Fruit fly (Drosophila melanogaster): Measurements from ENCODE around the gene CG33995.

The CG33995 gene

DNA sequence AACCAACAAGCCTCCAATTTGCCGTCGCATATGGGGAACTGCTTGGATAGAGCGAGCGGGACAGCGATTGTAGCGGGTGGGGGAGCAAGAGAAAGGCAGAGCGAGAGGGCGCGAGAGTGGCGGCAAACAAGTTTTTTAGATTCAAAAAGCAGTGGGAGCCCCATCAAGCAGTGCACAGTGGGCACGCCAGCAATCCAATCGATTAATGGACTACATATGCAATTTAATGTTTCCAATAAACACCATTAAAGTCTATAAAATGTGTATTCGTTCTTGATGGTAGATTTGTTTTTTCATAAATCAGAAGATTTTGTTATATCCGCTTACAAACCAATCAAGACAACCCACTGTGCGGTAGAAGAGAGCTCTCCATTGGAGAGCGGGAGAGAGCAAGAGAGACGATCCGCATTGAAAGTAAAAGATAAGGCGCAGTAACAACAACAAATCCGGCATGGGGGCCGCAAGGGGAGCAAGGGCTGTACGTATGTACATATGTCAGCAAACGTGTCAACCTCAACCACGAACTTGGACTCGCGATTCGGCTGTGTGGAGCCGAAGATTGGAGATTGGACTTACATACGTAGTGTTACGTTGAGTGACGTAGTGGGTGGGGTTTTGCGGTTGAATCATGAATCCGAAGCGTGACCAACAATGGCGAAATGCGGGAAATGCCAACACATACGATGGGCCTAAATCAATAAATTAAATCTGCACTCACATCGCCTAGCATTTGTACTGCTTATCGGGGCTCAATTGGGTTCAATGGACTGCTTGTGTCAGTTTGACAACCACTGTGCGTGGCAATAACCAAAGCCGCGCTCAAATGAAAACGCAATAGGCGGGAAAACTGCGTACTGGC is 45.4 kb upstream of the CG33995 start (continued):
- TF ChIP-seq CG11398 (GFP tag; optimal IDR thresholded peaks at IDR 0.05) (peak; percentile 99), CG12155 (GFP tag; optimal IDR thresholded peaks at IDR 0.05) (peak; percentile 98), D19A (tag; optimal IDR thresholded peaks at IDR 0.05) (peak; percentile 97), CG10209 (GFP tag; optimal IDR thresholded peaks at IDR 0.05) (peak; percentile 99), CG2129 (GFP tag; IDR thresholded peaks at IDR 0.05; ENCODE audit: partially characterized antibody) (no peak), CTCF (GFP tag; optimal IDR thresholded peaks at IDR 0.05) (peak; percentile 72), tap (tag; optimal IDR thresholded peaks at IDR 0.05) (peak; percentile 98), CG18476 (GFP tag; optimal IDR thresholded peaks at IDR 0.05) (peak; percentile 100), jigr1 (GFP tag; IDR thresholded peaks at IDR 0.05) (peak; percentile 99), CG17361 (GFP tag; IDR thresholded peaks at IDR 0.05) (peak; percentile 99), Trl (optimal IDR thresholded peaks at IDR 0.05) (peak; percentile 91 to 94), Trl (GFP tag; optimal IDR thresholded peaks at IDR 0.05) (peak; percentile 99), CG10543 (GFP tag; optimal IDR thresholded peaks at IDR 0.05) (peak; percentile 98), amos (GFP tag; IDR thresholded peaks at IDR 0.05; ENCODE audit: partially characterized antibody) (no peak), sima (GFP tag; optimal IDR thresholded peaks at IDR 0.05) (peak; percentile 97), tll (GFP tag; optimal IDR thresholded peaks at IDR 0.05) (no peak), CG9817 (tag; optimal IDR thresholded peaks at IDR 0.05) (peak; percentile 98), CG13424 (tag; optimal IDR thresholded peaks at IDR 0.05) (peak; percentile 99), pnt (GFP tag; optimal IDR thresholded peaks at IDR 0.05) (peak; percentile 99), disco-r (GFP tag; optimal IDR thresholded peaks at IDR 0.05) (peak; percentile 99), CG15073 (GFP tag; optimal IDR thresholded peaks at IDR 0.05) (peak; percentile 91), CG34422 (GFP tag; IDR thresholded peaks at IDR 0.05) (peak; percentile 100), aop (GFP tag; IDR thresholded peaks at IDR 0.05) (peak; percentile 96), CG14667 (GFP tag; IDR thresholded peaks at IDR 0.05) (peak; percentile 99), lilli (GFP tag; optimal IDR thresholded peaks at IDR 0.05) (peak; percentile 99), MTF-1 (GFP tag; optimal IDR thresholded peaks at IDR 0.05; ENCODE audit: borderline replicate concordance) (peak; percentile 98), CG5245 (GFP tag; optimal IDR thresholded peaks at IDR 0.05) (peak; percentile 99), sug (tag; optimal IDR thresholded peaks at IDR 0.05) (peak; percentile 100), CG9727 (GFP tag; optimal IDR thresholded peaks at IDR 0.05) (peak; percentile 98), cg (GFP tag; optimal IDR thresholded peaks at IDR 0.05) (peak; percentile 15), stc (GFP tag; IDR thresholded peaks at IDR 0.05) (peak; percentile 99), cwo (GFP tag; optimal IDR thresholded peaks at IDR 0.05) (peak; percentile 97), CG5180 (GFP tag; optimal IDR thresholded peaks at IDR 0.05) (peak; percentile 93), gcm2 (GFP tag; optimal IDR thresholded peaks at IDR 0.05) (peak; percentile 97), CG10959 (GFP tag; IDR thresholded peaks at IDR 0.05) (peak; percentile 99), toy (GFP tag; IDR thresholded peaks at IDR 0.05) (peak; percentile 95), Side (GFP tag; optimal IDR thresholded peaks at IDR 0.05) (peak; percentile 99), tup (GFP tag; optimal IDR thresholded peaks at IDR 0.05) (peak; percentile 98), pho (GFP tag; optimal IDR thresholded peaks at IDR 0.05) (peak; percentile 99), dimm (GFP tag; IDR thresholded peaks at IDR 0.05) (peak; percentile 98), CG7839 (tag; optimal IDR thresholded peaks at IDR 0.05) (peak; percentile 99), Fer2 (tag; optimal IDR thresholded peaks at IDR 0.05) (peak; percentile 96), chif (GFP tag; optimal IDR thresholded peaks at IDR 0.05) (peak; percentile 99), E2f2 (GFP tag; IDR thresholded peaks at IDR 0.05) (peak; percentile 88), her (GFP tag; optimal IDR thresholded peaks at IDR 0.05) (peak; percentile 97), emc (GFP tag; optimal IDR thresholded peaks at IDR 0.05) (peak; percentile 97), ara (GFP tag; IDR thresholded peaks at IDR 0.05) (peak; percentile 99), slou (GFP tag; optimal IDR thresholded peaks at IDR 0.05) (peak; percentile 98), NK7.1 (GFP tag; optimal IDR thresholded peaks at IDR 0.05) (peak; percentile 98), br (optimal IDR thresholded peaks at IDR 0.05) (no peak)

Data from whole organism, embryonic.